Worm (Caenorhabditis elegans): Measurements from ENCODE around the gene F49E11.7.

ce11 chrIV:13030467-13031299 lies 22.0 kb upstream of the F49E11.7 start:
- no peak for TF ChIP-seq T22C8.4 (GFP tag; IDR thresholded peaks at IDR 0.05)
- no peak for TF ChIP-seq flt-1 (GFP tag; IDR thresholded peaks at IDR 0.05)
- TF ChIP-seq cog-1 (tag; optimal IDR thresholded peaks at IDR 0.05): peak; percentile 20
- no peak for TF ChIP-seq ztf-29 (GFP tag; IDR thresholded peaks at IDR 0.05)
- 0 out of 2 replicates have a peak, but pooled peaks have one; percentile 63 for TF ChIP-seq tab-1 (GFP tag; IDR thresholded peaks at IDR 0.05)
- TF ChIP-seq med-1 (GFP tag; optimal IDR thresholded peaks at IDR 0.05; ENCODE audit: insufficient read depth): no peak
- TF ChIP-seq klf-2 (GFP tag; conservative IDR thresholded peaks at IDR 0.05): no peak; the same call in 1 of the 2 replicates
